Worm (Caenorhabditis elegans) whole organism, mixed stage, embryonic: Measurements from ENCODE around the gene C04F5.2.

Experiments used
- M03D4.4 ChIP-seq: sonication (generic microtip); optimal IDR thresholded peaks from 2 replicates; lab custom pipeline; 2017; ENCODE audit warnings: mild to moderate bottlenecking, missing genetic modification characterization, missing compliant biosample characterization
- blmp-1 ChIP-seq: fragments of 150-350 bp; optimal IDR thresholded peaks from 2 replicates; lab custom pipeline; 2014; ENCODE audit warnings: missing biosample characterization, missing genetic modification characterization
- ceh-39 ChIP-seq: fragments of 150-350 bp; optimal IDR thresholded peaks from 2 replicates; lab custom pipeline; 2014; ENCODE audit warnings: missing biosample characterization, missing genetic modification characterization
- ceh-43 ChIP-seq: fragments of 200-800 bp; sonication (Bioruptor generic); optimal IDR thresholded peaks from 2 replicates; lab custom pipeline; 2018; ENCODE audit warnings: mild to moderate bottlenecking, missing genetic modification characterization, moderate library complexity, missing compliant biosample characterization
- ceh-83 ChIP-seq: fragments of 200-800 bp; sonication (Bioruptor generic); optimal IDR thresholded peaks from 2 replicates; lab custom pipeline; 2018; ENCODE audit warnings: mild to moderate bottlenecking, missing genetic modification characterization, missing compliant biosample characterization
- ces-1 ChIP-seq: fragments of 150-350 bp; optimal IDR thresholded peaks from 2 replicates; lab custom pipeline; 2014; ENCODE audit warnings: missing biosample characterization, missing genetic modification reagents, missing genetic modification characterization
- cnd-1 ChIP-seq: fragments of 200-800 bp; sonication (Bioruptor generic); optimal IDR thresholded peaks from 2 replicates; lab custom pipeline; 2018; ENCODE audit warnings: mild to moderate bottlenecking, missing genetic modification characterization, missing compliant biosample characterization
- elt-1 ChIP-seq: sonication (generic microtip); optimal IDR thresholded peaks from 2 replicates; lab custom pipeline; 2017; ENCODE audit warnings: missing genetic modification characterization, mild to moderate bottlenecking, missing compliant biosample characterization, antibody characterized with exemption, moderate library complexity, borderline replicate concordance; ENCODE audit not compliant: insufficient read depth
- flh-1 ChIP-seq: fragments of 200-800 bp; sonication (Bioruptor generic); optimal IDR thresholded peaks from 2 replicates; lab custom pipeline; 2018; ENCODE audit warnings: mild to moderate bottlenecking, missing genetic modification characterization, moderate library complexity, missing compliant biosample characterization
- ham-2 ChIP-seq: fragments of 200-800 bp; sonication (Bioruptor generic); optimal IDR thresholded peaks from 2 replicates; lab custom pipeline; 2018; ENCODE audit warnings: mild to moderate bottlenecking, missing genetic modification characterization, missing compliant biosample characterization
- hlh-1 ChIP-seq: fragments of 150-350 bp; optimal IDR thresholded peaks from 2 replicates; lab custom pipeline; 2014; ENCODE audit warnings: missing biosample characterization, missing genetic modification reagents, missing genetic modification characterization
- lin-13 ChIP-seq: fragments of 150-350 bp; optimal IDR thresholded peaks from 2 replicates; lab custom pipeline; 2014; ENCODE audit warnings: missing biosample characterization, missing genetic modification characterization
- lin-32 ChIP-seq: fragments of 200-800 bp; sonication (Bioruptor generic); optimal IDR thresholded peaks from 2 replicates; lab custom pipeline; 2018; ENCODE audit warnings: mild to moderate bottlenecking, missing genetic modification characterization, missing compliant biosample characterization
- mep-1 ChIP-seq: fragments of 150-350 bp; optimal IDR thresholded peaks from 2 replicates; lab custom pipeline; 2017; ENCODE audit warnings: missing biosample characterization, missing genetic modification reagents, missing genetic modification characterization, inconsistent platforms
- mls-2 ChIP-seq: sonication (generic microtip); optimal IDR thresholded peaks from 2 replicates; lab custom pipeline; 2016; ENCODE audit warnings: mild to moderate bottlenecking, missing genetic modification characterization, moderate library complexity, missing compliant biosample characterization
- nhr-2 ChIP-seq: fragments of 150-350 bp; optimal IDR thresholded peaks from 2 replicates; lab custom pipeline; 2014; ENCODE audit warnings: missing biosample characterization, missing genetic modification characterization
- nhr-237 ChIP-seq: fragments of 150-350 bp; optimal IDR thresholded peaks from 2 replicates; lab custom pipeline; 2014; ENCODE audit warnings: missing biosample characterization, missing genetic modification characterization
- nhr-28 ChIP-seq: fragments of 150-350 bp; optimal IDR thresholded peaks from 2 replicates; lab custom pipeline; 2014; ENCODE audit warnings: missing biosample characterization, missing genetic modification characterization
- nhr-76 ChIP-seq: sonication (generic microtip); optimal IDR thresholded peaks from 2 replicates; lab custom pipeline; 2017; ENCODE audit warnings: missing biosample characterization, missing genetic modification characterization
- sptf-1 ChIP-seq: sonication (generic microtip); optimal IDR thresholded peaks from 2 replicates; lab custom pipeline; 2017; ENCODE audit warnings: mild to moderate bottlenecking, missing genetic modification characterization, moderate library complexity, missing compliant biosample characterization
- tbx-8 ChIP-seq: fragments of 200-800 bp; sonication (Bioruptor generic); optimal IDR thresholded peaks from 2 replicates; lab custom pipeline; 2018; ENCODE audit warnings: mild to moderate bottlenecking, missing genetic modification characterization, moderate library complexity, missing compliant biosample characterization
- unc-39 ChIP-seq: fragments of 150-350 bp; optimal IDR thresholded peaks from 2 replicates; lab custom pipeline; 2014; ENCODE audit warnings: missing biosample characterization, missing genetic modification characterization
- unc-62 ChIP-seq: fragments of 150-350 bp; optimal IDR thresholded peaks from 2 replicates; lab custom pipeline; 2014; ENCODE audit warnings: missing biosample characterization, missing genetic modification reagents, missing genetic modification characterization
- zip-8 ChIP-seq: fragments of 150-350 bp; optimal IDR thresholded peaks from 2 replicates; lab custom pipeline; 2014; ENCODE audit warnings: missing biosample characterization, missing genetic modification characterization
- ztf-11 ChIP-seq: fragments of 150-350 bp; optimal IDR thresholded peaks from 2 replicates; lab custom pipeline; 2014; ENCODE audit warnings: missing biosample characterization, missing genetic modification characterization

C04F5.2 gene

ce11 chrV:5097035-5097434, at the start of gene C04F5.2:
Gene C04F5.2 (minus strand): TSS chrV:5097135.
- no peak for TF ChIP-seq ceh-83 (GFP tag; lab: Kevin White, UChicago)
- TF ChIP-seq lin-32 (GFP tag; lab: Kevin White, UChicago): no peak
- no peak for TF ChIP-seq zip-8
- TF ChIP-seq hlh-1 (tag; lab: Kevin White, UChicago): no peak
- TF ChIP-seq ceh-43 (GFP tag; lab: Kevin White, UChicago): no peak
- TF ChIP-seq elt-1 (tag; lab: Kevin White, UChicago): no peak
- TF ChIP-seq nhr-2 (tag; lab: Kevin White, UChicago): no peak
- no peak for TF ChIP-seq cnd-1 (tag; lab: Kevin White, UChicago)
- no peak for TF ChIP-seq unc-62 (GFP tag; lab: Kevin White, UChicago)
- TF ChIP-seq flh-1: no peak

- no peak for TF ChIP-seq nhr-2 (tag; lab: Kevin White, UChicago)
- TF ChIP-seq M03D4.4 (tag; lab: Kevin White, UChicago): no peak
- TF ChIP-seq ceh-39: no peak
- no peak for TF ChIP-seq ham-2 (GFP tag; lab: Kevin White, UChicago)
- TF ChIP-seq ces-1 (GFP tag; lab: Kevin White, UChicago): no peak
- no peak for TF ChIP-seq nhr-76 (tag; lab: Kevin White, UChicago)
- no peak for TF ChIP-seq zip-8
- no peak for TF ChIP-seq mls-2 (tag; lab: Kevin White, UChicago)
- TF ChIP-seq lin-13: no peak
Measured at ce11 chrV:5146394-5146793, 49.5 kb upstream of the C04F5.2 start, which contains the start of gene F14F9.6. Gene F14F9.6 (minus strand): TSS chrV:5146494.

ce11 chrV:5144541-5144940, 47.6 kb upstream of the C04F5.2 start, which contains the start of gene F14F9.2:
Gene F14F9.2 (plus strand): TSS chrV:5144841.
- peak; percentile 73 for TF ChIP-seq zip-8
- TF ChIP-seq blmp-1 (tag; lab: Kevin White, UChicago): no peak

- TF ChIP-seq mls-2 (tag; lab: Kevin White, UChicago) (no peak), nhr-76 (tag; lab: Kevin White, UChicago) (no peak), M03D4.4 (tag; lab: Kevin White, UChicago) (no peak), ztf-11 (no peak), unc-62 (GFP tag; lab: Kevin White, UChicago) (no peak), hlh-1 (tag; lab: Kevin White, UChicago) (no peak), sptf-1 (no peak), ham-2 (GFP tag; lab: Kevin White, UChicago) (no peak), cnd-1 (tag; lab: Kevin White, UChicago) (no peak), ceh-83 (GFP tag; lab: Kevin White, UChicago) (no peak), blmp-1 (tag; lab: Kevin White, UChicago) (no peak)
- TF ChIP-seq, all 35 proteins: peak for 0
Measured at ce11 chrV:5143785-5144184, 46.9 kb upstream of the C04F5.2 start, which contains the start of gene srh-129. Gene srh-129 (minus strand): TSS chrV:5143885.

- no peak for TF ChIP-seq tbx-8 (GFP tag; lab: Kevin White, UChicago)
- no peak for TF ChIP-seq mep-1
- no peak for TF ChIP-seq zip-8
- no peak for TF ChIP-seq lin-13
- no peak for TF ChIP-seq nhr-28 (tag; lab: Kevin White, UChicago)
- no peak for TF ChIP-seq nhr-76 (tag; lab: Kevin White, UChicago)
- no peak for TF ChIP-seq mls-2 (tag; lab: Kevin White, UChicago)
- no peak for TF ChIP-seq unc-62 (GFP tag; lab: Kevin White, UChicago)
- no peak for TF ChIP-seq blmp-1 (tag; lab: Kevin White, UChicago)
- no peak for TF ChIP-seq lin-32 (GFP tag; lab: Kevin White, UChicago)
- no peak for TF ChIP-seq cnd-1 (tag; lab: Kevin White, UChicago)
Measured at ce11 chrV:5137919-5138318, 41.0 kb upstream of the C04F5.2 start, which contains the start of gene F14F9.3. Gene F14F9.3 (plus strand): TSS chrV:5138219.

ce11 chrV:5132441-5132840, 35.5 kb upstream of the C04F5.2 start, which contains the start of gene F14F9.4:
Gene F14F9.4 (plus strand): TSS chrV:5132741.
- no peak for TF ChIP-seq nhr-28 (tag; lab: Kevin White, UChicago)
- TF ChIP-seq ham-2 (GFP tag; lab: Kevin White, UChicago): no peak

- TF ChIP-seq nhr-28 (tag; lab: Kevin White, UChicago): no peak
- TF ChIP-seq lin-13: no peak
- no peak for TF ChIP-seq sptf-1
- no peak for TF ChIP-seq nhr-237
- TF ChIP-seq M03D4.4 (tag; lab: Kevin White, UChicago): no peak
- TF ChIP-seq unc-39 (tag; lab: Kevin White, UChicago): no peak
Measured at ce11 chrV:5131380-5131779, 34.4 kb upstream of the C04F5.2 start.
